Worm (Caenorhabditis elegans) whole organism, young adult: ENCODE results near the gene ZK632.11.
"Not testable (repeated sequence)": the region's sequence is repeated elsewhere in the genome, so short reads cannot be mapped to it uniquely, and the experiment has no call there.

ENCODE experiments used
- B0261.1 ChIP-seq: sonication (generic microtip); optimal IDR thresholded peaks from 2 replicates; lab custom pipeline; 2016; ENCODE audit warnings: mild to moderate bottlenecking, missing genetic modification characterization, moderate library complexity, missing compliant biosample characterization
- B0336.3 ChIP-seq: fragments of 200-800 bp; sonication (Bioruptor generic); IDR thresholded peaks from 2 replicates; pipeline ENCODE4 v1.3.6; 2022; ENCODE audit warnings: missing genetic modification characterization, missing compliant biosample characterization
- F22D6.2 ChIP-seq: sonication (generic microtip); optimal IDR thresholded peaks from 2 replicates; lab custom pipeline; 2016; ENCODE audit warnings: mild to moderate bottlenecking, missing genetic modification characterization, missing compliant biosample characterization
- F23B12.7 ChIP-seq: sonication (generic microtip); optimal IDR thresholded peaks from 2 replicates; lab custom pipeline; 2017; ENCODE audit warnings: missing genetic modification characterization, mild to moderate bottlenecking, missing compliant biosample characterization, antibody characterized with exemption, moderate library complexity; ENCODE audit not compliant: insufficient read depth
- F52B5.7 ChIP-seq: sonication (generic microtip); optimal IDR thresholded peaks from 2 replicates; lab custom pipeline; 2016; ENCODE audit warnings: mild to moderate bottlenecking, missing genetic modification characterization, missing compliant biosample characterization
- F57A8.1 ChIP-seq: fragments of 200-800 bp; sonication (Bioruptor generic); optimal IDR thresholded peaks from 2 replicates; lab custom pipeline; 2018; ENCODE audit warnings: mild to moderate bottlenecking, missing genetic modification characterization, moderate library complexity, missing compliant biosample characterization
- K12H6.12 ChIP-seq: fragments of 200-800 bp; sonication (Bioruptor generic); optimal IDR thresholded peaks from 2 replicates; lab custom pipeline; 2018; ENCODE audit warnings: mild to moderate bottlenecking, missing genetic modification characterization, missing compliant biosample characterization
- T26A5.8 ChIP-seq: sonication (generic microtip); optimal IDR thresholded peaks from 2 replicates; lab custom pipeline; 2016; ENCODE audit warnings: missing genetic modification characterization, missing compliant biosample characterization
- Y53F4B.3 ChIP-seq: fragments of 200-800 bp; sonication (Bioruptor generic); IDR thresholded peaks from 2 replicates; pipeline ENCODE4 v1.3.6; 2022; ENCODE audit warnings: missing genetic modification reagents, missing genetic modification characterization, missing compliant biosample characterization
- Y67H2A.10 ChIP-seq: fragments of 200-800 bp; sonication (Bioruptor generic); conservative IDR thresholded peaks from 2 replicates; pipeline ENCODE4 v1.3.6; 2022; ENCODE audit warnings: missing genetic modification reagents, missing genetic modification characterization, missing compliant biosample characterization
- Y79H2A.3 ChIP-seq: fragments of 200-800 bp; sonication (Bioruptor generic); conservative IDR thresholded peaks from 2 replicates; pipeline ENCODE4 v1.3.6; 2022; ENCODE audit warnings: missing genetic modification reagents, missing genetic modification characterization, missing compliant biosample characterization
- athp-1 ChIP-seq: sonication (generic microtip); optimal IDR thresholded peaks from 2 replicates; lab custom pipeline; 2017; ENCODE audit warnings: mild to moderate bottlenecking, missing genetic modification characterization, missing compliant biosample characterization
- attf-6 ChIP-seq: fragments of 200-800 bp; sonication (Bioruptor generic); IDR thresholded peaks from 2 replicates; pipeline ENCODE4 v1.3.6; 2022; ENCODE audit warnings: missing genetic modification reagents, missing genetic modification characterization, missing compliant biosample characterization
- bed-1 ChIP-seq: fragments of 200-800 bp; sonication (Bioruptor generic); IDR thresholded peaks from 2 replicates; pipeline ENCODE4 v1.3.6; 2022; ENCODE audit warnings: missing genetic modification reagents, missing genetic modification characterization, missing compliant biosample characterization
- cebp-2 ChIP-seq: fragments of 200-800 bp; sonication (Bioruptor generic); IDR thresholded peaks from 2 replicates; pipeline ENCODE4 v1.3.6; 2022; ENCODE audit warnings: missing genetic modification characterization, missing compliant biosample characterization
- ceh-100 ChIP-seq: fragments of 200-800 bp; sonication (Bioruptor generic); IDR thresholded peaks from 2 replicates; pipeline ENCODE4 v1.3.6; 2022; ENCODE audit warnings: missing genetic modification reagents, missing genetic modification characterization, missing compliant biosample characterization
- ceh-27 ChIP-seq: fragments of 200-800 bp; sonication (Bioruptor generic); optimal IDR thresholded peaks from 2 replicates; lab custom pipeline; 2018; ENCODE audit warnings: mild to moderate bottlenecking, missing genetic modification characterization, moderate library complexity, missing compliant biosample characterization
- dox-1 ChIP-seq: fragments of 200-800 bp; sonication (Bioruptor generic); IDR thresholded peaks from 2 replicates; pipeline ENCODE4 v1.3.6; 2022; ENCODE audit warnings: missing genetic modification reagents, missing genetic modification characterization, missing compliant biosample characterization
- egl-44 ChIP-seq: fragments of 200-800 bp; sonication (Bioruptor generic); IDR thresholded peaks from 2 replicates; pipeline ENCODE4 v1.3.6; 2022; ENCODE audit warnings: missing genetic modification reagents, missing genetic modification characterization, missing compliant biosample characterization
- egrh-3 ChIP-seq: fragments of 200-800 bp; sonication (Bioruptor generic); IDR thresholded peaks from 2 replicates; pipeline ENCODE4 v1.3.6; 2022; ENCODE audit warnings: missing genetic modification reagents, missing genetic modification characterization, missing compliant biosample characterization
- ekl-4 ChIP-seq: fragments of 200-800 bp; sonication (Bioruptor generic); IDR thresholded peaks from 2 replicates; pipeline ENCODE4 v1.3.6; 2022; ENCODE audit warnings: missing genetic modification reagents, missing genetic modification characterization, missing compliant biosample characterization
- hmg-1.2 ChIP-seq: fragments of 200-800 bp; sonication (Bioruptor generic); IDR thresholded peaks from 2 replicates; pipeline ENCODE4 v1.3.6; 2022; ENCODE audit warnings: missing genetic modification reagents, missing genetic modification characterization, missing compliant biosample characterization
- hsf-1 ChIP-seq: fragments of 200-800 bp; sonication (Bioruptor generic); IDR thresholded peaks from 2 replicates; pipeline ENCODE4 v1.3.6; 2022; ENCODE audit warnings: missing genetic modification reagents, missing genetic modification characterization, missing compliant biosample characterization
- lag-1 ChIP-seq: fragments of 200-800 bp; sonication (Bioruptor generic); IDR thresholded peaks from 2 replicates; pipeline ENCODE4 v1.3.6; 2022; ENCODE audit warnings: missing genetic modification reagents, missing genetic modification characterization, missing compliant biosample characterization
- lin-26 ChIP-seq: fragments of 200-800 bp; sonication (Bioruptor generic); IDR thresholded peaks from 2 replicates; pipeline ENCODE4 v1.3.6; 2022; ENCODE audit warnings: missing genetic modification reagents, missing genetic modification characterization, missing compliant biosample characterization
- madf-3 ChIP-seq: fragments of 200-800 bp; sonication (Bioruptor generic); IDR thresholded peaks from 2 replicates; pipeline ENCODE4 v1.3.6; 2022; ENCODE audit warnings: missing genetic modification reagents, missing genetic modification characterization, missing compliant biosample characterization
- madf-6 ChIP-seq: fragments of 200-800 bp; sonication (Bioruptor generic); IDR thresholded peaks from 2 replicates; pipeline ENCODE4 v1.3.6; 2022; ENCODE audit warnings: missing genetic modification reagents, missing genetic modification characterization, missing compliant biosample characterization
- madf-8 ChIP-seq: fragments of 200-800 bp; sonication (Bioruptor generic); conservative IDR thresholded peaks from 2 replicates; pipeline ENCODE4 v1.3.6; 2022; ENCODE audit warnings: missing genetic modification reagents, missing genetic modification characterization, missing compliant biosample characterization
- mcd-1 ChIP-seq: fragments of 200-800 bp; sonication (Bioruptor generic); IDR thresholded peaks from 2 replicates; pipeline ENCODE4 v1.3.6; 2022; ENCODE audit warnings: missing genetic modification reagents, missing genetic modification characterization, missing compliant biosample characterization
- mel-28 ChIP-seq: sonication (generic microtip); optimal IDR thresholded peaks from 2 replicates; lab custom pipeline; 2016; ENCODE audit warnings: borderline replicate concordance, mild to moderate bottlenecking, missing genetic modification characterization, missing compliant biosample characterization
- nhr-120 ChIP-seq: fragments of 200-800 bp; sonication (Bioruptor generic); IDR thresholded peaks from 2 replicates; pipeline ENCODE4 v1.3.6; 2022; ENCODE audit warnings: missing genetic modification characterization, missing compliant biosample characterization
- nhr-179 ChIP-seq: sonication (generic microtip); optimal IDR thresholded peaks from 2 replicates; lab custom pipeline; 2016; ENCODE audit warnings: mild to moderate bottlenecking, missing genetic modification characterization, missing compliant biosample characterization
- nhr-80 ChIP-seq: sonication (generic microtip); optimal IDR thresholded peaks from 2 replicates; lab custom pipeline; 2016; ENCODE audit warnings: missing genetic modification characterization, missing compliant biosample characterization
- pbrm-1 ChIP-seq: fragments of 200-800 bp; sonication (Bioruptor generic); IDR thresholded peaks from 2 replicates; pipeline ENCODE4 v1.3.6; 2022; ENCODE audit warnings: missing genetic modification reagents, missing genetic modification characterization, missing compliant biosample characterization
- repo-1 ChIP-seq: sonication (generic microtip); optimal IDR thresholded peaks from 2 replicates; lab custom pipeline; 2017; ENCODE audit warnings: mild to moderate bottlenecking, missing genetic modification characterization, missing compliant biosample characterization
- rpc-1 ChIP-seq, 2 experiments: fragments of 150-350 bp in 1 of 2; sonication (generic microtip) in 1 of 2; optimal IDR thresholded peaks; 2 replicates each; lab custom pipeline; 2014 to 2018; ENCODE audit warnings: missing biosample characterization in 1 of 2, missing genetic modification characterization in 1 of 2, missing genetic modification reagents in 1 of 2, missing genotype in 1 of 2
- tbp1 ChIP-seq: fragments of 200-800 bp; sonication (Bioruptor generic); optimal IDR thresholded peaks from 2 replicates; lab custom pipeline; 2018; ENCODE audit warnings: mild to moderate bottlenecking, missing genetic modification characterization, missing compliant biosample characterization
- ztf-18 ChIP-seq: sonication (generic microtip); optimal IDR thresholded peaks from 2 replicates; lab custom pipeline; 2016; ENCODE audit warnings: missing genotype, mild to moderate bottlenecking, missing genetic modification characterization, missing compliant biosample characterization
- ztf-28 ChIP-seq: fragments of 200-800 bp; sonication (Bioruptor generic); IDR thresholded peaks from 2 replicates; pipeline ENCODE4 v1.3.6; 2022; ENCODE audit warnings: missing genetic modification reagents, missing genetic modification characterization, missing compliant biosample characterization

ZK632.11 gene

ce11 chrIII:9849111-9849510 lies 21.4 kb downstream of the ZK632.11 start:
- TF ChIP-seq Y79H2A.3 (peak; percentile 64; the same call in 1 of the 2 replicates), madf-6 (GFP tag; lab: Robert Waterston, UW) (peak; percentile 59), B0261.1 (tag; lab: Kevin White, UChicago) (peak; percentile 43), lin-26 (GFP tag; lab: Robert Waterston, UW) (peak; percentile 73; the same call in 1 of the 2 replicates), egrh-3 (GFP tag; lab: Robert Waterston, UW) (0 out of 2 replicates have a peak, but pooled peaks have one; percentile 14), ekl-4 (peak; percentile 21; the same call in 1 of the 2 replicates), rpc-1 (tag; optimal IDR thresholded peaks at IDR 0.05; lab: Kevin White, UChicago) (peak; percentile 49), madf-3 (GFP tag; lab: Robert Waterston, UW) (0 out of 2 replicates have a peak, but pooled peaks have one; percentile 57), hmg-1.2 (peak; percentile 39), mcd-1 (GFP tag; lab: Robert Waterston, UW) (peak; percentile 74), ztf-28 (GFP tag; lab: Robert Waterston, UW) (0 out of 2 replicates have a peak, but pooled peaks have one; percentile 53), madf-8 (GFP tag; lab: Robert Waterston, UW) (peak; percentile 29; the same call in 1 of the 2 replicates), pbrm-1 (GFP tag; lab: Robert Waterston, UW) (0 out of 2 replicates have a peak, but pooled peaks have one; percentile 42), tbp1 (peak; percentile 73)
- TF ChIP-seq rpc-1 (optimal IDR thresholded peaks at IDR 0.05; lab: Kevin White, UChicago): not testable (repeated sequence)

DNA sequence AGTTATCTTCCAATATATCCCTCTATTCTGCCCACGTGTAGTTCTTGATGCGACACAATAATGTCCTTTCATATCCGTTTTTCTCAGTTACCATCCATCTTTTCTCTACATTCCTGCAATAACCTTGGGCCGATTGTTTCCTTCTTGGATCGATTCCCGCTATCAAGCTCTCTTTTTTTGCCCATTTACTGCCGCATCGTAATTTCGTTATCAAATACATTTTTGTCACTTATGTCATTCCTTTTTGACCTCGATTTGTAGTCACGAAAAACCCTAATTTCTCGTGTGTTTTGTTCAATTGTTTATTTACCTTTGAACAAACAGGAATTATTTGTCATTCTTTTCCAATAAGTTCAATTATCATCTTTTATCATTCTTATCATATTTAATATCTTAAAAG lies 22.2 kb downstream of the ZK632.11 start:
- TF ChIP-seq ztf-18 (tag; lab: Kevin White, UChicago): no peak
- peak; percentile 62 for TF ChIP-seq nhr-80 (tag; lab: Kevin White, UChicago)

ce11 chrIII:9850877-9851276 lies 23.2 kb downstream of the ZK632.11 start:
- TF ChIP-seq nhr-80 (tag; lab: Kevin White, UChicago) (peak; percentile 47), bed-1 (GFP tag; lab: Robert Waterston, UW) (no peak)

DNA sequence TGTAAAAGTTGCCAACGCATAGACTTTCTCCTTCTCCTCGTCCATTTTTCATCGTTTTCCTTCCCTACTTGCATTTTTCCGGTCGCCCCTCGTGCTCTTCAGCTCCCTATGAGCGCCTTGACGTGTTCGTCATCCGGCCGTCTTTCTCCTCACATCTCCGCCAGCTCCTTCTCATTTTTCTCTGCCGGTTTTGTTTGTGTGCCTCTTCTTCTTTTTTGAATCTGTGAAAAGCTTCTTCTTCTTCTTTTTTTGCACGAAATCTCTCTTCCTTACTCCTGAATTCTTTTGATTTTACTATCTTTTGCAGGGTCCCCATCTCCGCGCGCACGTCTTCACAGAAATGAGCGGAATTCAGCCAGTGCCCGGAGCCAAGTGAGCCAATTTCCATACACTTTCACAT lies 23.8 kb downstream of the ZK632.11 start, which contains the start of gene K11H3.3:
TSS of gene K11H3.3 (plus strand) at position 308 of the 400 bp plus-strand sequence.
- TF ChIP-seq dox-1 (GFP tag; lab: Robert Waterston, UW) (0 out of 2 replicates have a peak, but pooled peaks have one; percentile 5), F57A8.1 (GFP tag; lab: Kevin White, UChicago) (no peak), nhr-120 (GFP tag; lab: Robert Waterston, UW) (no peak), nhr-179 (tag; lab: Kevin White, UChicago) (no peak), ceh-27 (GFP tag; lab: Kevin White, UChicago) (no peak), F52B5.7 (no peak), madf-3 (GFP tag; lab: Robert Waterston, UW) (no peak)
- TF ChIP-seq, all 124 proteins: peak for 1

DNA sequence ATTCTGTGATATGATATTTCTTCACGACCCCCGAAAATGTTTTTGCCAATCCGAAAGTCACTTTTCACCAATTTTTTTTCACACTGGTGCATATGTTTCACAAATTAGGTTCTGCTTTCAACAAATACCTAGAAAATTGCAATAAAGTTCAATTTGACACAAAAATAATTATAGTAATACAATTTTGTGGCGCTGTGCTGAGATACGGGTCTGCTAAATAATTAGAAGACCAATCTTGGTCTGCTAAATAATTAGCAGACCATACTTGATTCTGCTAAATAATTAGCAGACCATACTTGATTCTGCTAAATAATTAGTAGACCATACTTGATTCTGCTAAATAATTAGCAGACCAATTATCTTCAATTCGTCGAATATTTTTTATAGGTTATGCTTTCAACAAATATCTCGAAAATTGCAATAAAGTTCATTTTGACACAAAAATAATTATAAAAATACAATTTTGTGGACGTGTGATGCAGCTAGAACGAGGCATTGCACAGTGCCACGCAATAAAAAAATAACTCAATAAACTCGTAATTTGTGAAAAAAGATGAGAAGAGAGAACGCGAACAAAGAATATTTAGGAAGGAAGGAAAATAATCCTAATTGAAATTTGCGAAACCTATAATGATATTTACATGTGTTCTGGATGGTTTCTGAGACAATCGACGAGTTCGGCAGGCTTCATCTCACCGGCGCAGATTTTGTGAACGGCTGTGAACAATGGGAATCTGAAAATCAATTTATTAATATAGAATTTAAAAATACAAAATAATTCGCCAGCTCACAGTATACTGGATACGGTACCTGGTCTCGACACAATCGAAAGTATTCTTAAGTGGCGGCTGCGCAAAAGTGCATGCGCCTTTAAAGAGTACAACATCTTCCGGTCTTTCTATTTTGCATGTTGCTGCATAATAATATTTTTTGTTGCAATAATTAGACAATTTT lies 26.2 kb downstream of the ZK632.11 start:
- TF ChIP-seq repo-1 (peak; percentile 77), F23B12.7 (tag; lab: Kevin White, UChicago) (no peak), Y67H2A.10 (GFP tag; lab: Robert Waterston, UW) (no peak), egl-44 (no peak), ztf-28 (GFP tag; lab: Robert Waterston, UW) (no peak), Y53F4B.3 (GFP tag; lab: Robert Waterston, UW) (no peak), mel-28 (tag; lab: Kevin White, UChicago) (no peak), athp-1 (no peak), Y79H2A.3 (no peak), cebp-2 (GFP tag; lab: Robert Waterston, UW) (no peak), B0336.3 (GFP tag; lab: Robert Waterston, UW) (peak; percentile 63; the same call in 1 of the 2 replicates), attf-6 (no peak), T26A5.8 (no peak), F22D6.2 (no peak), lag-1 (no peak), bed-1 (GFP tag; lab: Robert Waterston, UW) (no peak), hsf-1 (GFP tag; lab: Robert Waterston, UW) (no peak), K12H6.12 (no peak), ceh-100 (GFP tag; lab: Robert Waterston, UW) (no peak), nhr-120 (GFP tag; lab: Robert Waterston, UW) (no peak)
